Worm (Caenorhabditis elegans) whole organism, early embryonic: ENCODE results near the gene str-206.

Experiments
- B0310.2 ChIP-seq: sonication (generic microtip); optimal IDR thresholded peaks from 2 replicates; lab custom pipeline; 2016; ENCODE audit warnings: mild to moderate bottlenecking, missing genetic modification characterization, missing compliant biosample characterization
- F13C5.2 ChIP-seq: sonication (generic microtip); optimal IDR thresholded peaks from 2 replicates; lab custom pipeline; 2017; ENCODE audit warnings: mild to moderate bottlenecking, missing genetic modification characterization, inconsistent platforms, missing compliant biosample characterization
- aly-1 ChIP-seq: sonication (generic microtip); optimal IDR thresholded peaks from 2 replicates; lab custom pipeline; 2016; ENCODE audit warnings: missing genetic modification characterization, missing compliant biosample characterization
- ama-1 ChIP-seq: fragments of 150-350 bp; optimal IDR thresholded peaks from 2 replicates; lab custom pipeline; 2014
- ceh-13 ChIP-seq: fragments of 200-800 bp; sonication (Bioruptor generic); optimal IDR thresholded peaks from 2 replicates; lab custom pipeline; 2018; ENCODE audit warnings: mild to moderate bottlenecking, missing genetic modification characterization, missing compliant biosample characterization
- ceh-36 ChIP-seq: sonication (generic microtip); optimal IDR thresholded peaks from 2 replicates; lab custom pipeline; 2016; ENCODE audit warnings: missing genetic modification characterization, inconsistent platforms, missing compliant biosample characterization
- ets-7 ChIP-seq: sonication (generic microtip); optimal IDR thresholded peaks from 2 replicates; lab custom pipeline; 2016; ENCODE audit warnings: missing genotype, missing genetic modification characterization, missing compliant biosample characterization
- flt-1 ChIP-seq: fragments of 200-800 bp; sonication (Bioruptor generic); IDR thresholded peaks from 2 replicates; pipeline ENCODE4 v1.3.6; 2022; ENCODE audit warnings: missing genetic modification characterization, missing compliant biosample characterization
- hmbx-1 ChIP-seq: sonication (generic microtip); optimal IDR thresholded peaks from 2 replicates; lab custom pipeline; 2016; ENCODE audit warnings: mild to moderate bottlenecking, missing genetic modification characterization, missing compliant biosample characterization
- hmg-4 ChIP-seq: fragments of 200-800 bp; sonication (Bioruptor generic); optimal IDR thresholded peaks from 2 replicates; lab custom pipeline; 2018; ENCODE audit warnings: mild to moderate bottlenecking, missing genetic modification characterization, missing compliant biosample characterization
- hnd-1 ChIP-seq: sonication (generic microtip); optimal IDR thresholded peaks from 2 replicates; lab custom pipeline; 2016; ENCODE audit warnings: missing genetic modification characterization, missing compliant biosample characterization
- pes-1 ChIP-seq: fragments of 200-800 bp; sonication (Bioruptor generic); IDR thresholded peaks from 2 replicates; pipeline ENCODE4 v1.3.6; 2022; ENCODE audit warnings: missing genetic modification reagents, missing genetic modification characterization, missing compliant biosample characterization
- scrt-1 ChIP-seq: fragments of 200-800 bp; sonication (Bioruptor generic); IDR thresholded peaks from 2 replicates; pipeline ENCODE4 v1.3.6; 2022; ENCODE audit warnings: missing genetic modification characterization, missing compliant biosample characterization
- sea-1 ChIP-seq: fragments of 200-800 bp; sonication (Bioruptor generic); conservative IDR thresholded peaks from 2 replicates; pipeline ENCODE4 v1.3.6; 2022; ENCODE audit warnings: missing genetic modification characterization, missing compliant biosample characterization
- tbx-11 ChIP-seq: fragments of 200-800 bp; sonication (Bioruptor generic); IDR thresholded peaks from 2 replicates; pipeline ENCODE4 v1.3.6; 2022; ENCODE audit warnings: missing genetic modification characterization, missing compliant biosample characterization
- tbx-37 ChIP-seq: fragments of 200-800 bp; sonication (Bioruptor generic); conservative IDR thresholded peaks from 2 replicates; pipeline ENCODE4 v1.3.6; 2022; ENCODE audit warnings: missing genetic modification reagents, missing genetic modification characterization, missing compliant biosample characterization
- tra-4 ChIP-seq: sonication (generic microtip); optimal IDR thresholded peaks from 2 replicates; lab custom pipeline; 2017; ENCODE audit warnings: missing genetic modification characterization, missing compliant biosample characterization

The str-206 gene

DNA sequence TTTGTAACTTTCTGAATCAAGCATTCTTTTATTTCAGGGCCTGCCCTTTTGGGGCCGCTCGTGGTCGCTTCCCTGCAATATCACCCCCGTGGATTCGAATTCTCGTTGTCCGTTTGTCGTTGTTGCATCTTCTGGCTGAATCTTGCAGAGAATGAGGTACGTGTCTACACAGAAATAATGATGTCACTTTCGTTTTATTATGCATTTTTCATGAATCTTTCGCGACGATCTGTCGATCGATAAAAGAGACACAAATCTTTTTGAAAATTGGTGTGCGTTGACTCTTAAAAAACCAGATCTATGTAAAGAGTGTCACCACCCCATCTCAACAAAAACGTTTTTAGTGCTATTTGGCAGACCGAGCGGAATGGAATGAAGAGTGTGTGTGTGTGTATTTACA is 31.2 kb downstream of the str-206 start:
- TF ChIP-seq aly-1 (tag; lab: Kevin White, UChicago) (no peak), sea-1 (GFP tag; lab: Robert Waterston, UW) (no peak), ama-1 (lab: Kevin White, UChicago) (no peak), hmg-4 (GFP tag; lab: Kevin White, UChicago) (no peak), B0310.2 (tag; lab: Kevin White, UChicago) (no peak), hnd-1 (tag; lab: Kevin White, UChicago) (no peak), tbx-11 (GFP tag; lab: Robert Waterston, UW) (no peak), ceh-13 (GFP tag; lab: Kevin White, UChicago) (no peak), scrt-1 (no peak), hmbx-1 (tag; lab: Kevin White, UChicago) (no peak), pes-1 (GFP tag; lab: Robert Waterston, UW) (no peak), tra-4 (tag; lab: Kevin White, UChicago) (no peak), tbx-37 (GFP tag; lab: Robert Waterston, UW) (no peak), F13C5.2 (tag; lab: Kevin White, UChicago) (no peak), ets-7 (tag; lab: Kevin White, UChicago) (no peak), ceh-36 (tag; lab: Kevin White, UChicago) (no peak), flt-1 (GFP tag; lab: Robert Waterston, UW) (no peak)

DNA sequence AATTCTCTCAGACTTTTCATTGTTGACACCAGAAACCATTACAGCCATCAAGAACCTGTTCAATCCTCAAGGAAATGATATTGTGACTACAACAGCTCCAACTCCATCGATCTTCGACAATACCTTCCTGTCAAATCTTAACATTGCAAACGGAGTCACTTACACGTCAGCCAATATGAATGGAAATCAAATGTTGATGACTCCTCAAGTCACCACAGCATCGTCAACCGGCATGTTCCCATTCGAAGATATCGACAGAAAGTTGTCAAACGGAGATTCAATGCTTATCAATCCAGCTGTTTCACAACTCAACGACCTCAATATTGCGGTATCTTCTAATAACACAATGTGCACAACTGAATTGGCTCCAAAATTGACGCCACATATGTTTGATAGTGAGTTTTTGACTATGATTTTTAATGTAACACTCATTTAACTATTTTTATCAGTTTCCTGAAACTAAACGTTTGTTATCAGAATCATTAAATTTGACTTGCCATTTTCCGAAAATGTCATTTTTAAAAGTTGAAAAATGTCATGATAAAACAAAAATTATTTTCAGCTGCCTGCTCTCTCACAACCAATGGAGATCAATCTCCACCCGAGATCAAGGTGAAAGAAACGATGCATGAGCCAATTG is 33.1 kb downstream of the str-206 start:
- TF ChIP-seq sea-1 (GFP tag; lab: Robert Waterston, UW) (no peak), tra-4 (tag; lab: Kevin White, UChicago) (no peak), F13C5.2 (tag; lab: Kevin White, UChicago) (no peak), hnd-1 (tag; lab: Kevin White, UChicago) (no peak), hmbx-1 (tag; lab: Kevin White, UChicago) (no peak), scrt-1 (no peak), B0310.2 (tag; lab: Kevin White, UChicago) (no peak), ama-1 (lab: Kevin White, UChicago) (no peak), ceh-36 (tag; lab: Kevin White, UChicago) (no peak), pes-1 (GFP tag; lab: Robert Waterston, UW) (no peak), tbx-37 (GFP tag; lab: Robert Waterston, UW) (no peak)

DNA sequence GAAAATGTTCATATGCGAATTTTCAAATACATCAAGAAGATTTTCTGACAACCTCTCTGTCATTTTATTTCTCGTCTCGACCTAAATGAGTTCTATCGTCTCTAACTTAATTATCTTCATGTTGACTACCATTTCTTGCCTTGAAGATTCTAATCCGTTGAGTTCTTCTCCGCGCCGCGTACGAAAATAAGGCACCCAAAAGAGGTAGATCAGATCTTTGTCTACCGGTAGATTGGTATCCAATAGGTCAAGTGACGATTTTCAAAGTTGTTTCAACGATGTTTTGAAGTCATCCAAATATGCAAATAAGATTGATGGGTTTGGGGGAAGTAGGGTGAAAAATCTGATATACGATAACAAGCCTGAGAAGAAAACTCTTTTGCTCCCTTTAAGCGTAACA is 36.0 kb downstream of the str-206 start:
- TF ChIP-seq sea-1 (GFP tag; lab: Robert Waterston, UW) (no peak), hnd-1 (tag; lab: Kevin White, UChicago) (no peak), ets-7 (tag; lab: Kevin White, UChicago) (no peak), aly-1 (tag; lab: Kevin White, UChicago) (no peak), flt-1 (GFP tag; lab: Robert Waterston, UW) (no peak), tbx-11 (GFP tag; lab: Robert Waterston, UW) (no peak), scrt-1 (no peak), hmbx-1 (tag; lab: Kevin White, UChicago) (no peak), ama-1 (lab: Kevin White, UChicago) (no peak), ceh-36 (tag; lab: Kevin White, UChicago) (no peak), pes-1 (GFP tag; lab: Robert Waterston, UW) (no peak), F13C5.2 (tag; lab: Kevin White, UChicago) (no peak), tra-4 (tag; lab: Kevin White, UChicago) (no peak), ceh-13 (GFP tag; lab: Kevin White, UChicago) (no peak), tbx-37 (GFP tag; lab: Robert Waterston, UW) (no peak)

- TF ChIP-seq tbx-11 (GFP tag; lab: Robert Waterston, UW) (no peak), F13C5.2 (tag; lab: Kevin White, UChicago) (no peak), flt-1 (GFP tag; lab: Robert Waterston, UW) (no peak)
These were observed 41.2 kb downstream of the str-206 start, which contains the start of gene K08B12.1 for ce11 chrV:6259139-6259538. Gene K08B12.1, plus strand, starts transcription at chrV:6259367.

- TF ChIP-seq flt-1 (GFP tag; lab: Robert Waterston, UW): peak; percentile 71
- peak; percentile 95 for TF ChIP-seq F13C5.2 (tag; lab: Kevin White, UChicago)
- peak; percentile 76 for TF ChIP-seq tbx-37 (GFP tag; lab: Robert Waterston, UW)
- peak; percentile 33 for TF ChIP-seq ets-7 (tag; lab: Kevin White, UChicago)
- peak; percentile 82 for TF ChIP-seq aly-1 (tag; lab: Kevin White, UChicago)
- peak; percentile 54 for TF ChIP-seq ceh-36 (tag; lab: Kevin White, UChicago)
- TF ChIP-seq hnd-1 (tag; lab: Kevin White, UChicago): no peak
- no peak for TF ChIP-seq ama-1 (lab: Kevin White, UChicago)
- peak; percentile 95 for TF ChIP-seq hmg-4 (GFP tag; lab: Kevin White, UChicago)
- peak; percentile 64 for TF ChIP-seq B0310.2 (tag; lab: Kevin White, UChicago)
- TF ChIP-seq hmbx-1 (tag; lab: Kevin White, UChicago): no peak
- TF ChIP-seq tra-4 (tag; lab: Kevin White, UChicago): no peak
- peak; percentile 57 for TF ChIP-seq tbx-11 (GFP tag; lab: Robert Waterston, UW)
- TF ChIP-seq ceh-13 (GFP tag; lab: Kevin White, UChicago): peak; percentile 37
- peak; percentile 74 for TF ChIP-seq scrt-1
- peak; percentile 77 for TF ChIP-seq sea-1 (GFP tag; lab: Robert Waterston, UW)
- no peak; the same call in 1 of the 2 replicates for TF ChIP-seq pes-1 (GFP tag; lab: Robert Waterston, UW)
These were observed 49.4 kb downstream of the str-206 start, which contains the start of gene mrck-1 for ce11 chrV:6267237-6267812. Gene mrck-1, minus strand, starts transcription at chrV:6267287.

- no peak for TF ChIP-seq ceh-36 (tag; lab: Kevin White, UChicago)
- TF ChIP-seq aly-1 (tag; lab: Kevin White, UChicago): no peak
- no peak for TF ChIP-seq tra-4 (tag; lab: Kevin White, UChicago)
- no peak for TF ChIP-seq ama-1 (lab: Kevin White, UChicago)
- no peak for TF ChIP-seq sea-1 (GFP tag; lab: Robert Waterston, UW)
- TF ChIP-seq hmbx-1 (tag; lab: Kevin White, UChicago): no peak
- no peak for TF ChIP-seq scrt-1
- no peak for TF ChIP-seq F13C5.2 (tag; lab: Kevin White, UChicago)
- TF ChIP-seq B0310.2 (tag; lab: Kevin White, UChicago): no peak
These were observed 50.0 kb downstream of the str-206 start for ce11 chrV:6267978-6268377.
